Worm (Caenorhabditis elegans) whole organism, L4 larva: ENCODE data around the gene spc-1.

Source experiments
- F37D6.2 ChIP-seq: sonication (generic microtip); optimal IDR thresholded peaks from 2 replicates; lab custom pipeline; 2016; ENCODE audit warnings: mild to moderate bottlenecking, missing genetic modification characterization, missing compliant biosample characterization
- T26A8.4 ChIP-seq: fragments of 200-800 bp; sonication (Bioruptor generic); IDR thresholded peaks from 2 replicates; pipeline ENCODE4 v1.3.6; 2022; ENCODE audit warnings: missing genetic modification characterization, missing compliant biosample characterization
- Y105C5A.15 ChIP-seq: fragments of 200-800 bp; sonication (Bioruptor generic); IDR thresholded peaks from 2 replicates; pipeline ENCODE4 v1.3.6; 2022; ENCODE audit warnings: missing genetic modification characterization, missing compliant biosample characterization
- Y5F2A.4 ChIP-seq: fragments of 200-800 bp; sonication (Bioruptor generic); optimal IDR thresholded peaks from 2 replicates; lab custom pipeline; 2018; ENCODE audit warnings: mild to moderate bottlenecking, missing genetic modification characterization, missing compliant biosample characterization
- Y75B8A.6 ChIP-seq: fragments of 200-800 bp; sonication (Bioruptor generic); IDR thresholded peaks from 2 replicates; pipeline ENCODE4 v1.3.6; 2022; ENCODE audit warnings: missing genetic modification reagents, missing genetic modification characterization, missing compliant biosample characterization
- attf-4 ChIP-seq: sonication (generic microtip); optimal IDR thresholded peaks from 3 replicates; lab custom pipeline; 2017; ENCODE audit warnings: missing biosample characterization, missing genetic modification characterization
- ceh-28 ChIP-seq: fragments of 150-350 bp; optimal IDR thresholded peaks from 2 replicates; lab custom pipeline; 2014; ENCODE audit warnings: missing biosample characterization, missing genetic modification reagents, missing genetic modification characterization
- ceh-44 ChIP-seq: fragments of 200-800 bp; sonication (Bioruptor generic); IDR thresholded peaks from 2 replicates; pipeline ENCODE4 v1.3.6; 2022; ENCODE audit warnings: missing genetic modification reagents, missing genetic modification characterization, missing compliant biosample characterization
- ces-1 ChIP-seq: fragments of 150-350 bp; sonication (generic microtip); optimal IDR thresholded peaks from 4 replicates; lab custom pipeline; 2014; ENCODE audit warnings: missing biosample characterization, missing genetic modification reagents, missing genetic modification characterization
- daf-16 ChIP-seq, 3 experiments: sonication (generic microtip); optimal IDR thresholded peaks; 2 replicates each; lab custom pipeline; 2016 to 2017; ENCODE audit warnings: missing genetic modification characterization in 3 of 3, missing genetic modification reagents in 3 of 3, mild to moderate bottlenecking in 2 of 3, missing compliant biosample characterization in 2 of 3, missing biosample characterization in 1 of 3, moderate library complexity in 1 of 3
- daf-8 ChIP-seq: fragments of 200-800 bp; sonication (Bioruptor generic); IDR thresholded peaks from 2 replicates; pipeline ENCODE4 v1.3.6; 2022; ENCODE audit warnings: missing genetic modification characterization, missing compliant biosample characterization
- dmd-8 ChIP-seq: fragments of 200-800 bp; sonication (Bioruptor generic); IDR thresholded peaks from 2 replicates; pipeline ENCODE4 v1.3.6; 2022; ENCODE audit warnings: missing genetic modification characterization, missing compliant biosample characterization
- dmd-9 ChIP-seq: fragments of 200-800 bp; sonication (Bioruptor generic); IDR thresholded peaks from 2 replicates; pipeline ENCODE4 v1.3.6; 2022; ENCODE audit warnings: missing genetic modification reagents, missing genetic modification characterization, missing compliant biosample characterization
- fkh-10 ChIP-seq: fragments of 150-350 bp; optimal IDR thresholded peaks from 2 replicates; lab custom pipeline; 2014; ENCODE audit warnings: missing biosample characterization, missing genetic modification reagents, missing genetic modification characterization
- gei-8 ChIP-seq: fragments of 200-800 bp; sonication (Bioruptor generic); optimal IDR thresholded peaks from 2 replicates; lab custom pipeline; 2018; ENCODE audit warnings: mild to moderate bottlenecking, missing genetic modification characterization, missing compliant biosample characterization
- hlh-30 ChIP-seq: sonication (generic microtip); optimal IDR thresholded peaks from 2 replicates; lab custom pipeline; 2017; ENCODE audit warnings: antibody characterized with exemption, mild to moderate bottlenecking, missing genetic modification characterization, missing compliant biosample characterization; ENCODE audit not compliant: insufficient read depth
- lin-1 ChIP-seq: fragments of 200-800 bp; sonication (Bioruptor generic); IDR thresholded peaks from 2 replicates; pipeline ENCODE4 v1.3.6; 2022; ENCODE audit warnings: missing genetic modification reagents, missing genetic modification characterization, missing compliant biosample characterization
- lin-38 ChIP-seq: fragments of 200-800 bp; sonication (Bioruptor generic); IDR thresholded peaks from 2 replicates; pipeline ENCODE4 v1.3.6; 2022; ENCODE audit warnings: missing genetic modification reagents, missing genetic modification characterization, missing compliant biosample characterization
- lir-3 ChIP-seq: sonication (generic microtip); optimal IDR thresholded peaks from 2 replicates; lab custom pipeline; 2016; ENCODE audit warnings: mild to moderate bottlenecking, missing genetic modification characterization, missing compliant biosample characterization
- lsy-2 ChIP-seq, 2 experiments: fragments of 150-350 bp in 1 of 2; sonication (generic microtip) in 1 of 2; optimal IDR thresholded peaks; 2 replicates each; lab custom pipeline; 2014 to 2017; ENCODE audit warnings: missing biosample characterization in 2 of 2, missing genetic modification characterization in 2 of 2
- mxl-2 ChIP-seq: fragments of 200-800 bp; sonication (Bioruptor generic); conservative IDR thresholded peaks from 2 replicates; pipeline ENCODE4 v1.3.6; 2022; ENCODE audit warnings: missing genetic modification reagents, missing genetic modification characterization, missing compliant biosample characterization
- nhr-102 ChIP-seq: sonication (generic microtip); optimal IDR thresholded peaks from 2 replicates; lab custom pipeline; 2016; ENCODE audit warnings: mild to moderate bottlenecking, missing genetic modification characterization, moderate library complexity, missing compliant biosample characterization
- nhr-111 ChIP-seq: fragments of 200-800 bp; sonication (Bioruptor generic); optimal IDR thresholded peaks from 2 replicates; lab custom pipeline; 2018; ENCODE audit warnings: mild to moderate bottlenecking, missing genetic modification characterization, missing compliant biosample characterization
- nhr-237 ChIP-seq: sonication (generic microtip); optimal IDR thresholded peaks from 2 replicates; lab custom pipeline; 2017; ENCODE audit warnings: missing biosample characterization, missing genetic modification characterization
- nhr-6 ChIP-seq: fragments of 150-350 bp; optimal IDR thresholded peaks from 2 replicates; lab custom pipeline; 2014; ENCODE audit warnings: missing biosample characterization, missing genetic modification characterization
- nhr-76 ChIP-seq: fragments of 150-350 bp; optimal IDR thresholded peaks from 2 replicates; lab custom pipeline; 2014; ENCODE audit warnings: missing biosample characterization, missing genetic modification characterization
- php-3 ChIP-seq: fragments of 200-800 bp; sonication (Bioruptor generic); IDR thresholded peaks from 2 replicates; pipeline ENCODE4 v1.3.6; 2022; ENCODE audit warnings: missing genetic modification reagents, missing genetic modification characterization, missing compliant biosample characterization
- snpc-1.2 ChIP-seq: fragments of 200-800 bp; sonication (Bioruptor generic); IDR thresholded peaks from 2 replicates; pipeline ENCODE4 v1.3.6; 2022; ENCODE audit warnings: missing genetic modification reagents, missing genetic modification characterization, missing compliant biosample characterization
- snpc-4 ChIP-seq: fragments of 150-350 bp; optimal IDR thresholded peaks from 2 replicates; lab custom pipeline; 2014; ENCODE audit warnings: missing biosample characterization, missing genetic modification characterization
- spr-1 ChIP-seq: sonication (generic microtip); optimal IDR thresholded peaks from 2 replicates; lab custom pipeline; 2016; ENCODE audit warnings: mild to moderate bottlenecking, missing genetic modification characterization, missing compliant biosample characterization
- spr-3 ChIP-seq: fragments of 200-800 bp; sonication (Bioruptor generic); optimal IDR thresholded peaks from 2 replicates; lab custom pipeline; 2018; ENCODE audit warnings: mild to moderate bottlenecking, missing genetic modification characterization, missing compliant biosample characterization
- tra-1 ChIP-seq: fragments of 200-800 bp; sonication (Bioruptor generic); IDR thresholded peaks from 2 replicates; pipeline ENCODE4 v1.3.6; 2022; ENCODE audit warnings: missing genetic modification reagents, missing genetic modification characterization, missing compliant biosample characterization
- unc-130 ChIP-seq: sonication (generic microtip); optimal IDR thresholded peaks from 2 replicates; lab custom pipeline; 2016; ENCODE audit warnings: missing genetic modification reagents, missing genetic modification characterization, missing compliant biosample characterization
- unc-39 ChIP-seq: sonication (generic microtip); optimal IDR thresholded peaks from 2 replicates; lab custom pipeline; 2017; ENCODE audit warnings: missing biosample characterization, missing genetic modification characterization
- zag-1 ChIP-seq: fragments of 150-350 bp; optimal IDR thresholded peaks from 2 replicates; lab custom pipeline; 2014; ENCODE audit warnings: missing biosample characterization, missing genetic modification characterization
- zfp-3 ChIP-seq: fragments of 200-800 bp; sonication (Bioruptor generic); conservative IDR thresholded peaks from 2 replicates; pipeline ENCODE4 v1.3.6; 2022; ENCODE audit warnings: missing genetic modification reagents, missing genetic modification characterization, missing compliant biosample characterization
- zip-2 ChIP-seq: fragments of 150-350 bp; optimal IDR thresholded peaks from 2 replicates; lab custom pipeline; 2014; ENCODE audit warnings: missing biosample characterization, missing genetic modification characterization
- ztf-7 ChIP-seq: fragments of 150-350 bp; optimal IDR thresholded peaks from 2 replicates; lab custom pipeline; 2014; ENCODE audit warnings: missing biosample characterization, missing genetic modification characterization

Gene spc-1

DNA sequence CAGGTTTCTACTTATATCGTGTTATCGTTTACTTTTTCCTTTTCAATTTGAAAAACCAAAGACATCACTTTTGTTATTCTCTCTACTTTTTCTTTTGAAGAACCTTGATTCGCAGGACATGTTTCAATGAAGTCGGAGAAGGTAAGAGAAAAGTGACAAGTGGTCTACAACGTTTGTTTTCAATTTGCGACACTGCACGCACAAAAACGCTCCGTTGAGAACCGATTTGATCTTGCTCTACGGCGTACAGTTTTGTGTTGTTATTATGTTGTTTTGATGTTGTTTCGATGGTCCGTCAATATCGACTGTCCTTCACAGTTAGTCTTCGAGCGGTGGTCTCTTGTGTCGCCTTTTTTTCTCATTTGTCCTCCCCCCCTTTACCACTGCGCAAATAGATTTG is 37.5 kb downstream of the spc-1 start, which contains the start of gene pccb-1:
Gene pccb-1, plus strand, starts transcription at position 127 of the 400 bp plus-strand sequence.
- TF ChIP-seq dmd-9 (GFP tag; lab: Robert Waterston, UW): no peak
- no peak for TF ChIP-seq nhr-237 (tag; lab: Kevin White, UChicago)

DNA sequence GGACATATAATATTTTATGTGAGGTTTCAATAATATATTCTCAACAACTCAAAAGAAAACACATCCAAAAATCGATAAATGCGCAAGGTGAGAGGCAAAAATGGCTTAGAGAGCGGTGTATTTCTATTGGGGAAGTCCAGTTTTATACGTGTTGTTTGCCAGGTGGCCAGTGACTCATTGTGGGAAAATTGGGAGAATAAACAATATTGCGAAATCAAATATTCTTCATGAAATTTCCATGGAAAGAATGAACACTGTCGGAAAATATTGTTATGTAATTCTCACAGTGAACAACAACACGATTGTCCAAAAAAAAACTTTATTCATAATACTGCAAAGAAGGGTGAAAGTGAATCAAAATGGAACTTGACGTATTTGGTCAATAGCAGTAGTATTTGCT is 39.2 kb downstream of the spc-1 start:
- no peak for TF ChIP-seq zip-2 (tag; lab: Kevin White, UChicago)
- no peak for TF ChIP-seq nhr-102 (tag; lab: Kevin White, UChicago)
- TF ChIP-seq spr-1 (tag; lab: Kevin White, UChicago): no peak
- no peak for TF ChIP-seq fkh-10 (GFP tag; lab: Kevin White, UChicago)
- no peak for TF ChIP-seq F37D6.2
- TF ChIP-seq tra-1 (GFP tag; lab: Robert Waterston, UW): no peak
- no peak for TF ChIP-seq lir-3 (tag; lab: Kevin White, UChicago)
- TF ChIP-seq php-3 (GFP tag; lab: Robert Waterston, UW): no peak
- TF ChIP-seq ceh-28 (tag; lab: Kevin White, UChicago): no peak
- no peak for TF ChIP-seq lin-38
- TF ChIP-seq Y105C5A.15 (GFP tag; lab: Robert Waterston, UW): no peak
- no peak for TF ChIP-seq hlh-30 (tag; lab: Kevin White, UChicago)
- no peak for TF ChIP-seq T26A8.4 (GFP tag; lab: Robert Waterston, UW)
- TF ChIP-seq snpc-4 (tag; lab: Kevin White, UChicago): no peak
- TF ChIP-seq ces-1 (GFP tag; lab: Kevin White, UChicago): no peak
- TF ChIP-seq daf-16 (GFP tag; optimal IDR thresholded peaks at IDR 0.05; lab: Kevin White, UChicago): no peak
- TF ChIP-seq daf-16 (tag; optimal IDR thresholded peaks at IDR 0.05; lab: Kevin White, UChicago): no peak

DNA sequence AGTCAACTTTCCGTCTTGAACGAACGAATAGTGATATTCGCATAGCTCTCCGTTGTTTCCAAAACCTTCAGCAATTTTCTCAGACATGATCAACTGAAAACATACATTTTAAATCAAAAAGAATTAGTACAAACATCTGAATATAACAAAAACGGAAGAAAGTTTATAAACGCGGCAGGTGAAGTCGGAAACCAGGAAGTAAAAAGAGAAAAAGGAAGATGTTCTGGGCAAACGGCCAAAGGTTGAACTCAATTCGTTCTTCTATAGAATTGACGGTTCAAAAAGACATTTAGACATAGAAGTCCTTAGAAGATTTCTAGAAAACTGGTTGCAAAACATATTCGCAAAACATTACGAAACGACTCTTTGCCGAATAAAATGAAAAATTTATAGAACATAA is 39.6 kb downstream of the spc-1 start, which contains the start of gene F52E4.5:
Gene F52E4.5, minus strand, starts transcription at position 101 of the 400 bp plus-strand sequence.
- TF ChIP-seq dmd-8 (GFP tag; lab: Robert Waterston, UW) (no peak), T26A8.4 (GFP tag; lab: Robert Waterston, UW) (no peak), mxl-2 (no peak), ztf-7 (no peak), snpc-1.2 (GFP tag; lab: Robert Waterston, UW) (no peak)

DNA sequence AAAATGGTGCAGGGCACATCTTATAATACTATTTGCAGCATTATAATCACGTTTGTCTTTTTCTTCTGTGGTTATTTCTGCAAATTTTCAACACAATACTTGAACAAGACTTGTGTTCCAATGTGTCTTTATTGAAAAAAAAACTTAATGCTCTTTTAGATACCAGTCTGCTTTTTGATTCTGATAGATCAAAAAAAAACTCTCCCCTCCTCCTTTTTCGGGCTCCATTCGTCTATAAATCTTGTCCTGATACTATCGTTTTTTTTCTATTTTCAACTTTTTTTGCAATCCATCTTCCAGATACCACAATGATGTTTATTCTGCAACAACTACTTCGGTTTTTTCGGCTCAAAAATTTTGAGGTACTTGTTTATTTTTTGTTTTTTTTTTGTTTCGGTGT is 46.1 kb downstream of the spc-1 start, which contains the start of gene twk-16:
Gene twk-16, plus strand, starts transcription at position 301 of the 400 bp plus-strand sequence.
- TF ChIP-seq daf-8 (GFP tag; lab: Robert Waterston, UW) (no peak), Y75B8A.6 (GFP tag; lab: Robert Waterston, UW) (no peak), Y5F2A.4 (no peak), lin-1 (GFP tag; lab: Robert Waterston, UW) (no peak), nhr-111 (no peak), attf-4 (no peak), ces-1 (GFP tag; lab: Kevin White, UChicago) (no peak), zip-2 (tag; lab: Kevin White, UChicago) (no peak), lsy-2 (tag; optimal IDR thresholded peaks at IDR 0.05; lab: Kevin White, UChicago) (no peak), unc-39 (tag; lab: Kevin White, UChicago) (no peak), unc-130 (GFP tag; lab: Kevin White, UChicago) (no peak), ceh-44 (GFP tag; lab: Robert Waterston, UW) (no peak), F37D6.2 (no peak), Y105C5A.15 (GFP tag; lab: Robert Waterston, UW) (no peak), zfp-3 (GFP tag; lab: Robert Waterston, UW) (no peak)
- TF ChIP-seq, all 104 proteins: peak for 0

DNA sequence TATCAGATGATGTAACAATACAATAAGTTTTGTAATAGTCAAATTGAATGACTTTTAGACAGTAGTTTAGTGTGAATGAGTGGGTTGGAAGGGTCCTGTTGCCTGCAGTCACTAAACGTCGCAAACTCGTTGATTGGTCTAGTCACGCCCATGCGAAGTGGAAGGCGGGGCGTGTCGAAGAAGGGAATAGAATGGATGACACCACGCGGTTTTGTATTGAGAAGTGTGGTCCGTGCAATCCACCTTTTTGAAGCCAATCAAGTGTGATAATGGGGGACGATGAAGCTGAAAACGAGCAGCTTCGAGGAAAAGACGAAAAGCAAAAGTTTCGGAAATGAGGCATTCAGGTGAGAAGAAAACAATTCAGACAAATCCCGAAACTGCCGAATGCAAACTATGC is 56.6 kb downstream of the spc-1 start, which contains the start of gene ceh-31:
Gene ceh-31, minus strand, starts transcription at position 101 of the 400 bp plus-strand sequence.
- TF ChIP-seq nhr-76 (no peak), zag-1 (tag; lab: Kevin White, UChicago) (no peak), nhr-6 (tag; lab: Kevin White, UChicago) (no peak), attf-4 (no peak), gei-8 (GFP tag; lab: Kevin White, UChicago) (no peak), unc-130 (GFP tag; lab: Kevin White, UChicago) (no peak), daf-8 (GFP tag; lab: Robert Waterston, UW) (no peak), spr-3 (GFP tag; lab: Kevin White, UChicago) (no peak)
